Worm (Caenorhabditis elegans) whole organism, L3 larva: Measurements from ENCODE around the gene mpc-1.

Experiments used
- ZK546.5 ChIP-seq: sonication (generic microtip); optimal IDR thresholded peaks from 2 replicates; lab custom pipeline; 2017; ENCODE audit warnings: missing biosample characterization, missing genetic modification characterization
- aly-2 ChIP-seq: fragments of 150-350 bp; optimal IDR thresholded peaks from 2 replicates; lab custom pipeline; 2014; ENCODE audit warnings: missing biosample characterization, missing genetic modification characterization
- ceh-16 ChIP-seq: sonication (generic microtip); optimal IDR thresholded peaks from 2 replicates; lab custom pipeline; 2017; ENCODE audit warnings: missing biosample characterization, missing genetic modification characterization
- ceh-28 ChIP-seq: fragments of 150-350 bp; optimal IDR thresholded peaks from 2 replicates; lab custom pipeline; 2014; ENCODE audit warnings: missing biosample characterization, missing genetic modification reagents, missing genetic modification characterization
- ceh-82 ChIP-seq: fragments of 150-350 bp; optimal IDR thresholded peaks from 2 replicates; lab custom pipeline; 2014; ENCODE audit warnings: missing biosample characterization, missing genetic modification characterization
- ceh-9 ChIP-seq: sonication (generic microtip); optimal IDR thresholded peaks from 2 replicates; lab custom pipeline; 2018; ENCODE audit warnings: missing biosample characterization, missing genetic modification characterization
- elt-2 ChIP-seq: sonication (generic microtip); optimal IDR thresholded peaks from 2 replicates; lab custom pipeline; 2016; ENCODE audit warnings: missing genetic modification reagents, mild to moderate bottlenecking, missing genetic modification characterization, missing compliant biosample characterization
- eor-1 ChIP-seq, 2 experiments: fragments of 150-350 bp; optimal IDR thresholded peaks; 2 replicates each; lab custom pipeline; 2014 to 2018; ENCODE audit warnings: missing biosample characterization in 2 of 2, missing genetic modification characterization in 2 of 2
- fkh-10 ChIP-seq: sonication (generic microtip); optimal IDR thresholded peaks from 2 replicates; lab custom pipeline; 2017; ENCODE audit warnings: missing biosample characterization, missing genetic modification reagents, missing genetic modification characterization
- fkh-2 ChIP-seq: fragments of 150-350 bp; optimal IDR thresholded peaks from 2 replicates; lab custom pipeline; 2014; ENCODE audit warnings: missing biosample characterization, missing genetic modification reagents, missing genetic modification characterization
- jun-1 ChIP-seq: fragments of 150-350 bp; optimal IDR thresholded peaks from 2 replicates; lab custom pipeline; 2014; ENCODE audit warnings: missing biosample characterization, missing genetic modification reagents, missing genetic modification characterization
- lin-39 ChIP-seq: fragments of 150-350 bp; optimal IDR thresholded peaks from 2 replicates; lab custom pipeline; 2018; ENCODE audit warnings: missing biosample characterization, missing genetic modification reagents, missing genetic modification characterization
- mml-1 ChIP-seq: fragments of 150-350 bp; sonication (generic microtip); optimal IDR thresholded peaks from 3 replicates; lab custom pipeline; 2014; ENCODE audit warnings: missing biosample characterization, missing genetic modification characterization
- nfya-1 ChIP-seq: sonication (generic microtip); optimal IDR thresholded peaks from 2 replicates; lab custom pipeline; 2017; ENCODE audit warnings: missing genetic modification characterization, mild to moderate bottlenecking, missing compliant biosample characterization, antibody characterized with exemption, moderate library complexity; ENCODE audit not compliant: insufficient read depth
- nhr-11 ChIP-seq: fragments of 150-350 bp; optimal IDR thresholded peaks from 2 replicates; lab custom pipeline; 2014; ENCODE audit warnings: missing biosample characterization, missing genetic modification characterization
- nhr-23 ChIP-seq: fragments of 150-350 bp; optimal IDR thresholded peaks from 2 replicates; lab custom pipeline; 2014; ENCODE audit warnings: missing biosample characterization, missing genetic modification reagents, missing genetic modification characterization
- nhr-237 ChIP-seq: fragments of 150-350 bp; optimal IDR thresholded peaks from 2 replicates; lab custom pipeline; 2014; ENCODE audit warnings: missing biosample characterization, missing genetic modification characterization
- nhr-25 ChIP-seq: sonication (generic microtip); optimal IDR thresholded peaks from 2 replicates; lab custom pipeline; 2017; ENCODE audit warnings: missing biosample characterization, missing genetic modification characterization
- nhr-28 ChIP-seq: fragments of 150-350 bp; optimal IDR thresholded peaks from 2 replicates; lab custom pipeline; 2014; ENCODE audit warnings: missing biosample characterization, missing genetic modification characterization
- nhr-76 ChIP-seq: fragments of 150-350 bp; sonication (generic microtip); optimal IDR thresholded peaks from 5 replicates; lab custom pipeline; 2014; ENCODE audit warnings: missing biosample characterization, missing genetic modification characterization
- nhr-77 ChIP-seq: fragments of 150-350 bp; optimal IDR thresholded peaks from 2 replicates; lab custom pipeline; 2014; ENCODE audit warnings: missing biosample characterization, missing genetic modification characterization
- pha-4 ChIP-seq: fragments of 150-350 bp; optimal IDR thresholded peaks from 2 replicates; lab custom pipeline; 2014; ENCODE audit warnings: missing biosample characterization, missing genetic modification reagents, missing genetic modification characterization
- skn-1 ChIP-seq: fragments of 150-350 bp; optimal IDR thresholded peaks from 2 replicates; lab custom pipeline; 2014; ENCODE audit warnings: missing biosample characterization, missing genetic modification characterization
- snpc-4 ChIP-seq: fragments of 150-350 bp; optimal IDR thresholded peaks from 2 replicates; lab custom pipeline; 2014; ENCODE audit warnings: missing biosample characterization, missing genetic modification characterization
- tbx-2 ChIP-seq: sonication (generic microtip); optimal IDR thresholded peaks from 2 replicates; lab custom pipeline; 2016; ENCODE audit warnings: mild to moderate bottlenecking, missing genetic modification characterization, missing compliant biosample characterization
- unc-39 ChIP-seq: sonication (generic microtip); optimal IDR thresholded peaks from 4 replicates; lab custom pipeline; 2017; ENCODE audit warnings: missing biosample characterization, missing genetic modification characterization
- unc-62 ChIP-seq: fragments of 150-350 bp; sonication (generic microtip); optimal IDR thresholded peaks from 4 replicates; lab custom pipeline; 2014; ENCODE audit warnings: missing biosample characterization, missing genetic modification reagents, missing genetic modification characterization
- ztf-11 ChIP-seq: fragments of 150-350 bp; optimal IDR thresholded peaks from 2 replicates; lab custom pipeline; 2014; ENCODE audit warnings: missing biosample characterization, missing genetic modification characterization

The mpc-1 gene

ce11 chrIII:4444492-4444891 lies 31.2 kb downstream of the mpc-1 start:
- TF ChIP-seq snpc-4 (no peak), fkh-2 (no peak), nhr-25 (tag; lab: Kevin White, UChicago) (no peak), unc-62 (no peak), nhr-23 (tag; lab: Kevin White, UChicago) (no peak), tbx-2 (tag; lab: Kevin White, UChicago) (no peak), ceh-28 (no peak), pha-4 (tag; lab: Kevin White, UChicago) (no peak), ceh-16 (no peak), unc-39 (tag; lab: Kevin White, UChicago) (no peak), aly-2 (tag; lab: Kevin White, UChicago) (no peak), ZK546.5 (tag; lab: Kevin White, UChicago) (no peak), eor-1 (tag; optimal IDR thresholded peaks at IDR 0.05; lab: Kevin White, UChicago) (no peak)

- TF ChIP-seq ceh-28, result no peak
- no peak for TF ChIP-seq nhr-23 (tag; lab: Kevin White, UChicago)
- no peak for TF ChIP-seq lin-39 (tag; lab: Kevin White, UChicago)
- no peak for TF ChIP-seq jun-1
- no peak for TF ChIP-seq pha-4 (tag; lab: Kevin White, UChicago)
- TF ChIP-seq ceh-82 (tag; lab: Kevin White, UChicago), result no peak
- TF ChIP-seq ZK546.5 (tag; lab: Kevin White, UChicago), result no peak
- TF ChIP-seq ceh-9 (tag; lab: Kevin White, UChicago), result no peak
Observed at ce11 chrIII:4448029-4448428, 34.8 kb downstream of the mpc-1 start.

- peak; percentile 41 for TF ChIP-seq nfya-1 (tag; lab: Kevin White, UChicago)
- TF ChIP-seq skn-1, result no peak
- TF ChIP-seq, all 47 proteins: peak for 1
Observed at ce11 chrIII:4449357-4449756, 36.1 kb downstream of the mpc-1 start.

- TF ChIP-seq nhr-237 (tag; lab: Kevin White, UChicago) (no peak), elt-2 (tag; lab: Kevin White, UChicago) (peak; percentile 49)
- TF ChIP-seq, all 47 proteins: peak for 1
Observed at ce11 chrIII:4449893-4450579, 36.8 kb downstream of the mpc-1 start, which contains the start of gene ceh-43. Gene ceh-43 (minus strand): TSS chrIII:4449943.

ce11 chrIII:4450773-4451423 lies 37.6 kb downstream of the mpc-1 start:
- TF ChIP-seq fkh-10 (GFP tag; lab: Kevin White, UChicago) (no peak), ceh-82 (tag; lab: Kevin White, UChicago) (no peak), nhr-23 (tag; lab: Kevin White, UChicago) (peak; percentile 9), mml-1 (tag; lab: Kevin White, UChicago) (no peak), nhr-237 (tag; lab: Kevin White, UChicago) (no peak), nhr-76 (tag; lab: Kevin White, UChicago) (no peak), nhr-11 (tag; lab: Kevin White, UChicago) (no peak), eor-1 (tag; optimal IDR thresholded peaks at IDR 0.05; lab: Kevin White, UChicago) (no peak), ztf-11 (tag; lab: Kevin White, UChicago) (no peak), nhr-28 (tag; lab: Kevin White, UChicago) (no peak), nfya-1 (tag; lab: Kevin White, UChicago) (peak; percentile 71), skn-1 (no peak)

- no peak for TF ChIP-seq pha-4 (tag; lab: Kevin White, UChicago)
- peak; percentile 7 for TF ChIP-seq nfya-1 (tag; lab: Kevin White, UChicago)
- TF ChIP-seq nhr-23 (tag; lab: Kevin White, UChicago), result peak; percentile 16
Observed at ce11 chrIII:4452749-4453148, 39.5 kb downstream of the mpc-1 start.

- TF ChIP-seq elt-2 (tag; lab: Kevin White, UChicago) (no peak), nfya-1 (tag; lab: Kevin White, UChicago) (peak; percentile 76), nhr-77 (tag; lab: Kevin White, UChicago) (no peak)
- TF ChIP-seq, all 47 proteins: peak for 1
Observed at ce11 chrIII:4453301-4453700, 40.0 kb downstream of the mpc-1 start.
